Worm (Caenorhabditis elegans): ENCODE measurements around the gene pph-2.

pph-2 gene

DNA sequence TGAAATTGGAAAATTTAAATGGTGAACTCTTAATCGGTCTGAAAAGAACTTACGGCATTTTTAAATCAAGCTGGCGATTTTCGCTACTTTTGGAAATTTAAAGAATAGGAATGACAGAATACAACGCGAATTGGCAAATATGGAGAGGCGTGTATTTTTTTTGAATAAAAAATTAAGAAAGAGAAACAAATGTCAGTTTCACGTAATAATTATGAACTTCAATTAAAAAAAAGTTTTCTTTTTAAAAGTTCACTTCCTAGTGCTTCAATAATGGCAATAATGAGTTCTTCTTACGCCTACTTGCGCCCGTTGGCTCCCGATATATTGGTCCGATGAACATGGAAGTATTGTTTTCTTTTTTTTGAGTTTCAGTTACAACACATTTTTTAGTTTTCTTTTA, at the start of gene pph-2:
TSS of gene pph-2 (minus strand) at position 101 of the 400 bp plus-strand sequence.
- TF ChIP-seq him-1 (tag; optimal IDR thresholded peaks at IDR 0.05) (no peak), W03F9.2 (tag; optimal IDR thresholded peaks at IDR 0.05) (no peak), dao-5 (tag; optimal IDR thresholded peaks at IDR 0.05) (no peak)

- no peak for TF ChIP-seq him-1 (tag; optimal IDR thresholded peaks at IDR 0.05)
- TF ChIP-seq W03F9.2 (tag; optimal IDR thresholded peaks at IDR 0.05), result no peak
- TF ChIP-seq dao-5 (tag; optimal IDR thresholded peaks at IDR 0.05), result no peak
Observed at ce11 chrIV:11925346-11926075, 47.9 kb upstream of the pph-2 start, which contains the start of the genes srlf-33 and srlf-32. Gene srlf-33, minus strand, starts transcription at chrIV:11925446. Gene srlf-32, plus strand, starts transcription at chrIV:11926025.

DNA sequence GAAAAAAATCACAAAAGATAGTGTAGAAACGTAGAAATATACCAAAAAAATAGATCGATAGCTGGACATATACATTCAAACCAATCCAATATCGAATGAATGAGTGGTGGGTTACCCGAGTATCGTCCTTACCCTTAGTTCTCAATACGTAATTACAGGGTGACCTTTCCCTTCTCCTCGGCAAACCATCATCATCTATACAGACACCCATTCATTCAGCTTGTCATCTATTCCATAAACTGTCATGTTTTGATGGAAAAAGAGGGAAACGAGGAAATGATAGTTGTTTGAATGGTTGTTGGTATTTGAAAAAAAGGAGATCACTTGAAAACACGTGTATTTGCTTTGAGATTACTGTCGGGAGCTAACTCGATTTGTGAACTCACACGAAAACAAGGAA, 46.5 kb upstream of the pph-2 start:
- TF ChIP-seq W03F9.2 (tag; optimal IDR thresholded peaks at IDR 0.05) (no peak), dao-5 (tag; optimal IDR thresholded peaks at IDR 0.05) (no peak), him-1 (tag; optimal IDR thresholded peaks at IDR 0.05) (no peak)

DNA sequence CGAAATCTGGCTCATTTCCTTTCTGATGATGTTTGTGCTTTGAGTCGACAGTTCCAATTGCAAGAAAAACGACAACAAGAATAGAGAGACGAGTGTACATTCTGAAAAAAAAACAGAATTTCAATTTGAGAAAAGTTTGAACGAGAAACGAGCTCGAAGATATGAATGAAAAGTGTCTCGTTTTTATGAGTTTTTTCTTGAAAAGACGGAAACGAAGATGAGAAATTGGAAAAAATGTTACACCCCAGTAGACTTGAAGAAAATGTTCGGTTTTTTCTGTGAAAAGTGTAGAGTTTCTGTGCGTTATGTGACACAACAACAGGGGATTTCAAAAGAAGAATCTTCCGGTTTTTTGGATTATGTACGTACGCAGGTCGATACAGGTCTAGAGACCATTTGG, 45.5 kb upstream of the pph-2 start, which contains the start of gene srlf-31:
TSS of gene srlf-31 (minus strand) at position 101 of the 400 bp plus-strand sequence.
- TF ChIP-seq dao-5 (tag; optimal IDR thresholded peaks at IDR 0.05), result no peak

DNA sequence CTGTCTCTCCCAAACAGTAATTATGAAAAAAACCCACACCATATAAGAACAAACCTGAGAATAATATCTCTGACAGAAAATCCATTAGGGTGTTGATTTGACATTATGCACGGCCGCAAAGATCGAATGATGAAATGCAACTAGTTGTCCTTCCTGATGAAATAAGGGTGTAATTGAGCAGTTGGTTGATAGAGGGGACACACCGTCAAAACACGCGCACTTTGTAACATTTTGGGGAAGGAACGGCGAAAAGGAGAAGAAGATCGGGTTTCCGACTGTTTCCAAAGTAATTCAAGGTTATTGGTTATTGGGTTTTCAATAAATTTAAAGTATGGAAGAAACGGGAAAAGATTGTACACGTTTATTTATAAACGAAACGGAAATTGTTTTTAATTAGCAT, 44.4 kb upstream of the pph-2 start, which contains the start of gene ZK822.1:
TSS of gene ZK822.1 (minus strand) at position 121 of the 400 bp plus-strand sequence.
- TF ChIP-seq him-1 (tag; optimal IDR thresholded peaks at IDR 0.05), result no peak
- TF ChIP-seq W03F9.2 (tag; optimal IDR thresholded peaks at IDR 0.05), result no peak
- no peak for TF ChIP-seq dao-5 (tag; optimal IDR thresholded peaks at IDR 0.05)

DNA sequence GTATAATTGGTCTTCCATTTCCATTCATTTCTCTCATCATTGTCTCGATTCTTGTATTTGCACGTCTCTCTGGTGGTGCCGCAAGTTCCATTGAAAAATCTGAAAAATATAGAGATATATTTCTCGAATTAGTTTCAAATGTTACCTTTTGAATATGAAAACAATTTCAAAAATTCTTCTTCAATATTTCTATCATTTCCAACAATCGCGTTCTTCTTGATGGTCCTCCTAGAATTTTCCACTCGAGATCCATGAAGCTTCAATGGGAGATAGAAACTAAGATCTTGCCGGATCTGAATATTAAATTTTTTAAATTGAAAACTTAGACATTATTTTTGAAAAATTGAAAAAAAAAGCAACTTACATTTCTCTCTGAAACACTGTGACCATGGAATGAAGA, 41.5 kb upstream of the pph-2 start:
- TF ChIP-seq dao-5 (tag; optimal IDR thresholded peaks at IDR 0.05), result no peak
- TF ChIP-seq W03F9.2 (tag; optimal IDR thresholded peaks at IDR 0.05), result no peak

DNA sequence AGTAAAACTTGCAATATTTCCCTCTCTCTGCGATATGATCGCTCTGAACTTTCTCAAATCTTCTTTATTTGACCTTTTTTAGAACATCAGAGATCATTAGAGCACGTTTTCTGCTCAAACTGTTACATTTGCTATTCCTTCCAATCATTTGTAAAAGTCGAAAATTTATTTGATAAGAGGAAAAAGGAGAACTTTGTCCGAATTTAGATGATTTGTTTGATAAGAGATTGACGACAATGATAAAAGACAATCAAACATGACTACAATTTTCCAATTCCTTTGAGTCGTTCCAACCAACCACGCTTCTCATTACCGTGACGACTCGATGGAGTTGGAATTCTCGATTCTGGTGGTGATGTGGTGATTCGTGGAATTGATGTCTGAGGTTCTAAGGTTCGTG, 40.3 kb upstream of the pph-2 start:
- TF ChIP-seq him-1 (tag; optimal IDR thresholded peaks at IDR 0.05), result no peak
- no peak for TF ChIP-seq dao-5 (tag; optimal IDR thresholded peaks at IDR 0.05)
- TF ChIP-seq W03F9.2 (tag; optimal IDR thresholded peaks at IDR 0.05), result no peak

DNA sequence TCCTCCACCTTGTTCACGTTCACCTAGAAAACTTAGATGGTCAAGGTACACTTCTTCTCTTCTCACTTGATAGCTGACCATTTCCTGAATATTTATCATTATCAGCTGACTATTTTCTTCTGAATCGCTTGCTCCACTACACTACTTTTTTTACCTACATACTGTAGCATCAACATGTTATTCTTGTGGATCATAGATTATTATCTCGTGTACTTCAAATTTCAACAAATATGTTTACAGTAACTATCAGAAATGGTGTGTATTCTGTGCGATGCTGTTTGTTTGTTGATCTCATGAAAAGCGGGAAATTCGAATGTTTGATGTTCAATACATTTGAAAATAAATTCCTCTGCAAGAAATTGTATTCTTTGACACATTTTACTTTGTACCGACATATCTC, 39.3 kb upstream of the pph-2 start, which contains the start of gene ZK822.10:
TSS of gene ZK822.10 (plus strand) at position 231 of the 400 bp plus-strand sequence.
- TF ChIP-seq W03F9.2 (tag; optimal IDR thresholded peaks at IDR 0.05) (no peak), him-1 (tag; optimal IDR thresholded peaks at IDR 0.05) (no peak), dao-5 (tag; optimal IDR thresholded peaks at IDR 0.05) (no peak)

ce11 chrIV:11915768-11916453, 38.3 kb upstream of the pph-2 start, which contains the start of gene ZK822.9:
Gene ZK822.9, plus strand, starts transcription at chrIV:11915947.
- TF ChIP-seq him-1 (tag; optimal IDR thresholded peaks at IDR 0.05) (no peak), dao-5 (tag; optimal IDR thresholded peaks at IDR 0.05) (no peak), W03F9.2 (tag; optimal IDR thresholded peaks at IDR 0.05) (no peak)

DNA sequence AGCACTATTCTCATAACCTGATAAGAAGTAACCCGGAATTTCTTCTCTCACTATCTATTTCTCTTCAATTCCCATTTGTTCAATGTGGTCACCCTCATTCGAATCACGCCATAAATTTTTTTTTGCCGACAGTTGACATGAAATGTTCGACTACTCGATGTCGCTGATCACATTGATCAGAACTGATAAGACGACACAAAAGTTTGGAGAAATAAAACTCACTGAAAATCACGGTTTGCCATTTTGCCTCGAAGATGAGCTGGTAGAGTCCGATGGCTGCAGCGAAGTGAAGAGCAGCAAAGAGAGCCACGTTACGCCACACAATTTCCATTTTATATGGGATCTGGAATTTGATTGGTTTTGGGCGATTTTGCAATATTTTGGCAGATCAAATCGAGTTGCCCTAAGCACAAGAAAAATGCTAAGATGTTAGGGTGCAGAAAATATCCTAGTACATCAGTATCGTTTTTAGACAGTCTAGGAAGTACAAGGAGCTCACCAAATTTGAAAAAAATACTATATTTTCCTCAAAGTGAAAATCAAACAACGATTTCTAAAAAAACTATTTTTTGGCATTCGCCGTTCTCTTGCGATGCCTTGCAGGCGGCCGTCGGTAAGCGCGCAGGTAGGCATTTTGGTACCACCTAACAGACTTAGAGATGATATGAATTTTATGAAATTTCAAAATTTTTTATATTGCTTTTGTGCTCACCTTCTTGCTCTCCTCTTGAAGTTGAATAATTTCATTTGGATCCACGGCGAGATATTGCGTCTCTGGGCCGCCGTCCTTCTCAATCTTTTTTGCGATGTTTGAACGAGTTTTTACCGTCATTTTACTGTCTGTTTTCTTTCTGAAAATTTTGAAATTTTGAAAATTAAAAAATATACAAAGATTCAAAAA, 37.5 kb upstream of the pph-2 start, which contains the start of gene fat-6:
TSS of gene fat-6 (minus strand) at position 851 of the 901 bp plus-strand sequence.
- TF ChIP-seq W03F9.2 (tag; optimal IDR thresholded peaks at IDR 0.05) (no peak), him-1 (tag; optimal IDR thresholded peaks at IDR 0.05) (no peak), dao-5 (tag; optimal IDR thresholded peaks at IDR 0.05) (no peak)

DNA sequence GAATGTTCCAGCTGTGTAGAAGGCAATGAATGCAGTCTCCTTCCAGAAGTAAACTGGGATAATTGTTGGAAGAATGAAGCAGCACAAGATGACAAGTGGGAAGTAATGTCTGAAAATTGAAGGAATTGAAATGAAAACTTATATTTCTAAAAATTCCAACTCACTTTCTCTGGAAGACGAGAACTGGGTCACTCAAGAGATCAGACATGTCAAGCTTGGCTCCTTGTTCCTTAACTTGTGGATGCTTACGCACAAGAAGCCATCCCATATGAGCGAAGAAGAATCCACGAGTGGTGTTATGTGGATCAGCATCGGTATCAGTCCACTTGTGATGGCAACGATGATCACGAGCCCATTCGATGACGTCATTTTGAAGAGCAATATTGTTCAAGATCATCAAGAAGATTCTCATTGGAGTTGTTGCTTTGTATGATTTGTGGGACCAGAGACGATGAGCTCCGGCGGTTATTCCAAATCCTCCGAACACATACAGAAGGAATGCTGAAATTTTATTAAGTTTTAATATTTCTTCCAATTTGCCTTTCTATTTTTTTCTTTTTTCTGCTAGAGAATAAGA, 36.8 kb upstream of the pph-2 start:
- TF ChIP-seq him-1 (tag; optimal IDR thresholded peaks at IDR 0.05) (no peak), dao-5 (tag; optimal IDR thresholded peaks at IDR 0.05) (no peak), W03F9.2 (tag; optimal IDR thresholded peaks at IDR 0.05) (no peak)

- TF ChIP-seq him-1 (tag; optimal IDR thresholded peaks at IDR 0.05) (no peak), dao-5 (tag; optimal IDR thresholded peaks at IDR 0.05) (no peak), W03F9.2 (tag; optimal IDR thresholded peaks at IDR 0.05) (no peak)
Observed at ce11 chrIV:11913295-11913940, 35.8 kb upstream of the pph-2 start.
